Fruit fly (Drosophila melanogaster) whole organism, embryonic: ENCODE results near the gene CG4461.

Experiments
- Bteb2 ChIP-seq: fragments of 200-800 bp; sonication (Bioruptor generic); optimal IDR thresholded peaks from 2 replicates; lab custom pipeline; 2016; ENCODE audit warnings: missing biosample characterization, missing genetic modification characterization
- CG17912 ChIP-seq: fragments of 200-800 bp; sonication (Bioruptor generic); optimal IDR thresholded peaks from 2 replicates; lab custom pipeline; 2018; ENCODE audit warnings: missing biosample characterization, mild to moderate bottlenecking, missing genetic modification characterization
- CG31224 ChIP-seq: fragments of 200-800 bp; sonication (Bioruptor generic); IDR thresholded peaks from 2 replicates; pipeline ENCODE4 v1.3.6; 2022; ENCODE audit warnings: missing biosample characterization, missing genetic modification characterization
- CG4730 ChIP-seq: fragments of 200-800 bp; sonication (Bioruptor generic); IDR thresholded peaks from 2 replicates; pipeline ENCODE4 v1.3.6; 2022; ENCODE audit warnings: missing biosample characterization, missing genetic modification characterization
- CG5953 ChIP-seq: fragments of 200-800 bp; sonication (Bioruptor generic); IDR thresholded peaks from 2 replicates; pipeline ENCODE4 v1.3.6; 2022; ENCODE audit warnings: missing biosample characterization, missing genetic modification characterization
- CG7556 ChIP-seq: fragments of 200-800 bp; sonication (Bioruptor generic); optimal IDR thresholded peaks from 2 replicates; lab custom pipeline; 2017; ENCODE audit warnings: missing biosample characterization, mild to moderate bottlenecking, missing genetic modification characterization
- Hr78 ChIP-seq, 2 experiments: fragments of 200-800 bp in 1 of 2; fragments of >200 bp in 1 of 2; sonication (Bioruptor generic) in 1 of 2; optimal IDR thresholded peaks; 2 replicates each; lab custom pipeline; 2017 to 2019; ENCODE audit warnings: missing biosample characterization in 2 of 2, missing genetic modification characterization in 2 of 2, mild to moderate bottlenecking in 1 of 2, moderate library complexity in 1 of 2
- Six4 ChIP-seq: fragments of 200-800 bp; sonication (Bioruptor generic); optimal IDR thresholded peaks from 2 replicates; lab custom pipeline; 2016; ENCODE audit warnings: missing biosample characterization, missing genetic modification characterization
- dmrt11E ChIP-seq: fragments of 200-800 bp; sonication (Bioruptor generic); optimal IDR thresholded peaks from 3 replicates; lab custom pipeline; 2018; ENCODE audit warnings: missing biosample characterization, mild to moderate bottlenecking, missing genetic modification characterization, moderate library complexity
- dysf ChIP-seq: fragments of 200-800 bp; sonication (Bioruptor generic); IDR thresholded peaks from 3 replicates; pipeline ENCODE4 v1.3.6; 2022; ENCODE audit warnings: missing biosample characterization, missing genetic modification characterization
- kah ChIP-seq: fragments of 200-800 bp; sonication (Bioruptor generic); optimal IDR thresholded peaks from 2 replicates; lab custom pipeline; 2018; ENCODE audit warnings: missing biosample characterization, mild to moderate bottlenecking, missing genetic modification characterization
- maf-S ChIP-seq: fragments of 200-800 bp; sonication (Bioruptor generic); optimal IDR thresholded peaks from 2 replicates; lab custom pipeline; 2016; ENCODE audit warnings: missing biosample characterization, missing genetic modification characterization

DNA sequence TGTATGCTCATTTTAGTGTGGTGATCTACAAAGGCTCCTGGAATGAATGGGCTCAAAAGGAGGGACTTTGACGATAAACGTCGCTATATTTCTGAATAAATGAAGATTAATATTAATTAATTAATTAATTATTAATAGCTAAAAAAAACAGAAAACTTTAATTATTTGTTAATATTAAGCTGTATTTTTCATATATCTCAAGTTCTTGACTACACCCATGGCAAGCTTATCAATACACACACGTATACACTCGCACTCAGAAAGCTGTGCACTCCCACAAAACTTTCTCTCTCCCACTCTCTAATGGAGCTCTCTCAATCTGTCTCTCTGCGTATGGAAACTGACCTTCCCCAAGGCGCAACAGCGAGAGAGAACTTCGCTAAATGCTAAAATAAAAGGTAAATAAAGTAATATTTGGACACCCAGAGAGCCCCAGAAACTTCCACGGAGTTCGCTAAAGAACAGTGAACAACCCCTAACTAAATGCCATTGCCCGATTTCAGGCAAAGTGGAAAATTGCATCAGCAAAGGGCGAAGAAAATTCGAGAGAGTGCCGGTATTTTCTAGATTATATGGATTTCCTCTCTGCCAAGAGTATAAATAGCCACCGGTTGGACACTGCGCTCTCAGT lies 1.7 kb upstream of the CG4461 start:
- TF ChIP-seq CG4730 (GFP tag; lab: Robert Waterston, UW) (peak; percentile 45; the same call in 1 of the 2 replicates), CG17912 (no peak), dysf (GFP tag; lab: Robert Waterston, UW) (peak; percentile 75), Hr78 (GFP tag; optimal IDR thresholded peaks at IDR 0.05; lab: Kevin White, UChicago) (peak in 1 of 2 experiments; percentile 43), maf-S (GFP tag; lab: Kevin White, UChicago) (no peak), Six4 (GFP tag; lab: Kevin White, UChicago) (peak; percentile 43), CG31224 (GFP tag; lab: Robert Waterston, UW) (peak; percentile 40; the same call in 1 of the 2 replicates), CG7556 (GFP tag; lab: Kevin White, UChicago) (peak; percentile 77), CG5953 (GFP tag; lab: Robert Waterston, UW) (peak; percentile 69), kah (GFP tag; lab: Kevin White, UChicago) (no peak), Bteb2 (no peak), dmrt11E (peak; percentile 33)
